Fruit fly (Drosophila melanogaster): Measurements from ENCODE around the gene CG7730.

Gene CG7730

dm6 chr3L:17012017-17012719 is 15.1 kb upstream of the CG7730 start, which contains the start of gene CG3764 (continued):
- TF ChIP-seq tup (GFP tag; optimal IDR thresholded peaks at IDR 0.05) (peak; percentile 33), org-1 (GFP tag; optimal IDR thresholded peaks at IDR 0.05) (peak; percentile 58), salm (tag; optimal IDR thresholded peaks at IDR 0.05) (peak; percentile 63), nom (GFP tag; optimal IDR thresholded peaks at IDR 0.05) (peak; percentile 78), CG6813 (GFP tag; optimal IDR thresholded peaks at IDR 0.05) (peak; percentile 85), lbe (GFP tag; optimal IDR thresholded peaks at IDR 0.05) (peak; percentile 38), CG13894 (tag; optimal IDR thresholded peaks at IDR 0.05) (peak; percentile 76), CG5953 (GFP tag; IDR thresholded peaks at IDR 0.05) (peak; percentile 39; the same call in 1 of the 2 replicates), Fer1 (GFP tag; optimal IDR thresholded peaks at IDR 0.05) (peak; percentile 90), cwo (GFP tag; optimal IDR thresholded peaks at IDR 0.05) (peak; percentile 30), CG1233 (GFP tag; optimal IDR thresholded peaks at IDR 0.05) (peak; percentile 89), trem (tag; optimal IDR thresholded peaks at IDR 0.05) (peak; percentile 85), pita (GFP tag; optimal IDR thresholded peaks at IDR 0.05) (no peak), CG10959 (GFP tag; IDR thresholded peaks at IDR 0.05) (peak; percentile 25; the same call in 1 of the 2 replicates), abd-A (tag; optimal IDR thresholded peaks at IDR 0.05) (no peak), CG11723 (GFP tag; optimal IDR thresholded peaks at IDR 0.05) (peak; percentile 78), CG2712 (tag; optimal IDR thresholded peaks at IDR 0.05) (peak; percentile 70), CG17385 (GFP tag; optimal IDR thresholded peaks at IDR 0.05) (peak; percentile 80), toy (GFP tag; IDR thresholded peaks at IDR 0.05) (no peak), jumu (GFP tag; optimal IDR thresholded peaks at IDR 0.05) (peak; percentile 65), CG17328 (GFP tag; IDR thresholded peaks at IDR 0.05) (peak; percentile 76), ro (GFP tag; IDR thresholded peaks at IDR 0.05) (no peak), ttk (GFP tag; IDR thresholded peaks at IDR 0.05) (peak; percentile 62), tll (GFP tag; optimal IDR thresholded peaks at IDR 0.05) (peak in 1 of 2 experiments; percentile 92), Dfd (GFP tag; optimal IDR thresholded peaks at IDR 0.05) (no peak), Bgb (GFP tag; IDR thresholded peaks at IDR 0.05; ENCODE audit: partially characterized antibody) (peak; percentile 68), nerfin-2 (GFP tag; IDR thresholded peaks at IDR 0.05; ENCODE audit: partially characterized antibody) (no peak; the same call in 1 of the 2 replicates), CG2129 (GFP tag; IDR thresholded peaks at IDR 0.05; ENCODE audit: partially characterized antibody) (no peak), HmgD (GFP tag; optimal IDR thresholded peaks at IDR 0.05) (peak; percentile 76), GATAe (GFP tag; conservative IDR thresholded peaks at IDR 0.05) (no peak), fu2 (GFP tag; optimal IDR thresholded peaks at IDR 0.05) (peak; percentile 25), CG30020 (tag; optimal IDR thresholded peaks at IDR 0.05) (peak; percentile 50), CG12236 (GFP tag; optimal IDR thresholded peaks at IDR 0.05) (peak; percentile 68), Scr (GFP tag; IDR thresholded peaks at IDR 0.05; ENCODE audit: partially characterized antibody) (peak; percentile 44; the same call in 1 of the 2 replicates), CG1602 (GFP tag; optimal IDR thresholded peaks at IDR 0.05) (peak; percentile 30), CG10543 (GFP tag; optimal IDR thresholded peaks at IDR 0.05) (peak; percentile 95), CG13624 (GFP tag; optimal IDR thresholded peaks at IDR 0.05) (peak; percentile 59), CG18262 (tag; optimal IDR thresholded peaks at IDR 0.05) (peak; percentile 67), emc (GFP tag; optimal IDR thresholded peaks at IDR 0.05) (peak; percentile 71), Hand (GFP tag; optimal IDR thresholded peaks at IDR 0.05) (peak; percentile 67), crc (GFP tag; optimal IDR thresholded peaks at IDR 0.05) (peak; percentile 34), nerfin-1 (tag; optimal IDR thresholded peaks at IDR 0.05) (peak; percentile 80), br (optimal IDR thresholded peaks at IDR 0.05) (no peak), CG10321 (GFP tag; IDR thresholded peaks at IDR 0.05) (peak; percentile 50), gsb-n (tag; optimal IDR thresholded peaks at IDR 0.05) (peak; percentile 44), psq (GFP tag; optimal IDR thresholded peaks at IDR 0.05) (no peak), jigr1 (GFP tag; IDR thresholded peaks at IDR 0.05) (no peak), pb (GFP tag; optimal IDR thresholded peaks at IDR 0.05) (peak; percentile 84), cad (GFP tag; optimal IDR thresholded peaks at IDR 0.05) (no peak)
